Worm (Caenorhabditis elegans): ENCODE results near the gene blos-1.

The blos-1 gene

DNA sequence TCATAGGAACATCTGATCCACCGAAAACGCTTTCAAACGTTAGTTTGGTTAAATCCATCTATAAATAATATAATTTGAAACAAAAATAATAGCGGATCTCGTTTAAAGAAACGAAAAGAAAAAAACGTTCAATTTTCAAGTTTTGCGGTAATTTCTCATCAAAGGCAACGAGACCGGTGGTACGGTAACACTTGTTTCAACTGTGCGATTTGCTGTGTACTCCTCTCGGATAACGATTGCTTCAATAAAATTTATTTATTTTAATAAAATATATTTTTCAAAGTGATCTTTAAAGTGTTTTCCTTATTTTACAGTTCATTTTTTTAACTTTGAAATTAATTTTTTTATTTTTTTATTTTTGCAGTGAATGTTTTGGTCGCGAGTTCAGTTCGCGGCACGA is 6.8 kb upstream of the blos-1 start, which contains the start of the genes rde-4 and cox-14:
Gene rde-4 (minus strand): TSS at position 60 of the 400 bp plus-strand sequence.
Gene cox-14 (plus strand): TSS at position 356 of the 400 bp plus-strand sequence.
- TF ChIP-seq lsy-27 (tag; optimal IDR thresholded peaks at IDR 0.05; ENCODE audit: borderline replicate concordance, insufficient read depth) (no peak), rpc-1 (optimal IDR thresholded peaks at IDR 0.05) (no peak), rpc-1 (tag; optimal IDR thresholded peaks at IDR 0.05) (no peak), tbp1 (GFP tag; optimal IDR thresholded peaks at IDR 0.05) (no peak), repo-1 (tag; optimal IDR thresholded peaks at IDR 0.05) (no peak), xnd-1 (tag; optimal IDR thresholded peaks at IDR 0.05) (peak; percentile 22), lin-35 (GFP tag; optimal IDR thresholded peaks at IDR 0.05) (peak in 1 of 3 experiments; percentile 86), mes-4 (tag; optimal IDR thresholded peaks at IDR 0.05) (no peak), nhr-179 (tag; optimal IDR thresholded peaks at IDR 0.05) (no peak), atf-7 (tag; optimal IDR thresholded peaks at IDR 0.05) (no peak), ama-1 (optimal IDR thresholded peaks at IDR 0.05) (no peak), ama-1 (GFP tag; optimal IDR thresholded peaks at IDR 0.05) (no peak), rcor-1 (GFP tag; IDR thresholded peaks at IDR 0.05) (no peak), lin-54 (GFP tag; optimal IDR thresholded peaks at IDR 0.05) (peak; percentile 62), nfyb-1 (GFP tag; IDR thresholded peaks at IDR 0.05) (no peak), F52B5.7 (tag; optimal IDR thresholded peaks at IDR 0.05) (no peak), ceh-79 (tag; optimal IDR thresholded peaks at IDR 0.05) (no peak), snpc-1.3 (tag; optimal IDR thresholded peaks at IDR 0.05; ENCODE audit: insufficient read depth) (peak; percentile 48), snpc-1.1 (tag; optimal IDR thresholded peaks at IDR 0.05; ENCODE audit: insufficient read depth) (no peak), aptf-2 (GFP tag; conservative IDR thresholded peaks at IDR 0.05) (no peak), nhr-80 (tag; optimal IDR thresholded peaks at IDR 0.05) (no peak), snpc-4 (GFP tag; optimal IDR thresholded peaks at IDR 0.05) (peak; percentile 29), snpc-4 (tag; optimal IDR thresholded peaks at IDR 0.05) (peak in 1 of 4 experiments; percentile 9), lsl-1 (GFP tag; optimal IDR thresholded peaks at IDR 0.05) (peak; percentile 88), pha-4 (tag; optimal IDR thresholded peaks at IDR 0.05) (peak; percentile 32), madf-10 (tag; optimal IDR thresholded peaks at IDR 0.05) (peak; percentile 23), F23B12.7 (tag; optimal IDR thresholded peaks at IDR 0.05; ENCODE audit: insufficient read depth) (peak; percentile 72), efl-1 (GFP tag; optimal IDR thresholded peaks at IDR 0.05) (peak; percentile 48), ztf-28 (GFP tag; IDR thresholded peaks at IDR 0.05) (no peak), ZK185.1 (tag; optimal IDR thresholded peaks at IDR 0.05; ENCODE audit: poor library complexity, severe bottlenecking) (peak; percentile 39), F55B11.4 (tag; optimal IDR thresholded peaks at IDR 0.05; ENCODE audit: borderline replicate concordance, insufficient read depth) (no peak), let-607 (tag; optimal IDR thresholded peaks at IDR 0.05) (peak in 1 of 2 experiments; percentile 50), ceh-27 (GFP tag; optimal IDR thresholded peaks at IDR 0.05) (no peak), F57A8.1 (GFP tag; optimal IDR thresholded peaks at IDR 0.05) (no peak), dpl-1 (GFP tag; optimal IDR thresholded peaks at IDR 0.05) (peak; percentile 27), egl-18 (GFP tag; IDR thresholded peaks at IDR 0.05) (no peak), let-526 (GFP tag; IDR thresholded peaks at IDR 0.05) (no peak)

DNA sequence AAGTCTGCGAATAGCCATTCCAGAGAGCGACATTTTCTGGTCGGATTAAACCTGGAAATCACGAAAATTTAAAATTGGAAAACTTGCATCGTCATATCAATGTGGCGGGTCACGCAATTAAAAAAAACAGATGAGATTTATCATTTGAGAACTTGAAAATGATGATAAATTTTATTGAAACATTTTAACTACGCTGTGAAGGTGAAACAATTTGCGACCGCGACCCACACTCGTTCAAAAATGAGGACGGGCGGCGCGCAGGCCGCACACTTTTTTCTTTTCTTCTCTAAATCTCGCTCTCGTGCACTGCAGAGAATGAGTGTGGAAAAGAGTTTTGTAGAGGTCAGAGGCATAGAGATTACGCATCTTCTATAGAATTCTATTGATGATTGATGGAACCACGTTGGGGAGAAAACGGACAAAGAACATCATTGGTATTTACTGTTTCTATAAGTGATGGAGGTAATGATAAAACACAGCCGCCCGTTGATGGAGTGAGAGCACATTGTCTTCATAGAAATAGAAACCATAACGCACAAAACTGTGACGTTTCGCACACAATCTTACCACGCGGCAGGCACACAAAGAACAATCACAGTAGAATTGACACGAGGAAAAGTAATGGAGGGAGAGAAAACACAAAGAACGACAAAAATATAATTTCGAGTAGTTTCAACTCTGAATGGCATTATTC is 5.0 kb upstream of the blos-1 start, which contains the start of gene cts-1:
Gene cts-1 (minus strand): TSS at position 51 of the 694 bp plus-strand sequence.
- TF ChIP-seq C17E4.6 (GFP tag; IDR thresholded peaks at IDR 0.05) (no peak), die-1 (tag; optimal IDR thresholded peaks at IDR 0.05) (peak; percentile 36), snpc-1.3 (tag; optimal IDR thresholded peaks at IDR 0.05; ENCODE audit: insufficient read depth) (no peak), ekl-4 (GFP tag; IDR thresholded peaks at IDR 0.05) (no peak), Y67H2A.10 (GFP tag; conservative IDR thresholded peaks at IDR 0.05) (no peak), chd-7 (tag; optimal IDR thresholded peaks at IDR 0.05) (peak; percentile 37), F23B12.7 (tag; optimal IDR thresholded peaks at IDR 0.05; ENCODE audit: insufficient read depth) (peak; percentile 57), madf-10 (tag; optimal IDR thresholded peaks at IDR 0.05) (peak; percentile 61), pha-4 (tag; optimal IDR thresholded peaks at IDR 0.05) (no peak), Y53F4B.3 (GFP tag; IDR thresholded peaks at IDR 0.05) (no peak), nhr-90 (tag; optimal IDR thresholded peaks at IDR 0.05) (peak; percentile 63), mxl-1 (tag; optimal IDR thresholded peaks at IDR 0.05) (no peak), bed-2 (GFP tag; IDR thresholded peaks at IDR 0.05) (no peak), tbp1 (GFP tag; optimal IDR thresholded peaks at IDR 0.05) (peak; percentile 59), cebp-2 (GFP tag; IDR thresholded peaks at IDR 0.05) (no peak), ztf-3 (GFP tag; optimal IDR thresholded peaks at IDR 0.05) (no peak)

All from whole organism, young adult.